Worm (Caenorhabditis elegans): ENCODE measurements around the gene Y1B5A.1.

Gene Y1B5A.1

DNA sequence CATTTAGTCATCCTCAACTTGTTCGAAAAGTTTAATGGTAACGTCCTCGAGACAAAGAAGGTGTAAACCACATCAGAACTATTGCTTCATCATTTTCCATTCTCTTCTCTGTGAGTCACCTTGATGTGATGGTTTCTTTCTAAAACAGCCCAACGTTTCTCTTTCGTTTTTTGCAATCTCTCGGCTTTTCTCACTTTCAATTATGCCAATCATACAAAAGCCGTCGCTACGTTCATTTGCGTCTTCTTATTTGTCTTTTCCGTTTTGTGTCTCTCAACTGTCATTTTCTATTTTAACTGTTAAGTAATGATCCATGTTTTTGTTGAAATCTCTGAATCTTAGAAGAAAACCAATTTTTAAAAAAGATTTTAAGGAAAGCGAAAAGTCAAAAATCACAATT lies 27.8 kb upstream of the Y1B5A.1 start, which contains the start of gene B0403.5:
TSS of gene B0403.5 (plus strand) at position 368 of the 400 bp plus-strand sequence.
- TF ChIP-seq nhr-41 (GFP tag; IDR thresholded peaks at IDR 0.05) (no peak), hlh-11 (tag; optimal IDR thresholded peaks at IDR 0.05) (no peak), fkh-10 (GFP tag; optimal IDR thresholded peaks at IDR 0.05) (no peak), nhr-42 (GFP tag; IDR thresholded peaks at IDR 0.05) (no peak), mep-1 (tag; optimal IDR thresholded peaks at IDR 0.05) (no peak), snpc-1.2 (GFP tag; IDR thresholded peaks at IDR 0.05) (no peak), nhr-77 (tag; optimal IDR thresholded peaks at IDR 0.05) (no peak), nhr-10 (tag; optimal IDR thresholded peaks at IDR 0.05) (no peak), saeg-2 (GFP tag; IDR thresholded peaks at IDR 0.05) (no peak), ama-1 (optimal IDR thresholded peaks at IDR 0.05) (no peak), pqm-1 (tag; optimal IDR thresholded peaks at IDR 0.05) (no peak), zfp-3 (GFP tag; conservative IDR thresholded peaks at IDR 0.05) (no peak), nhr-237 (tag; optimal IDR thresholded peaks at IDR 0.05) (no peak), spr-1 (tag; optimal IDR thresholded peaks at IDR 0.05) (no peak)

DNA sequence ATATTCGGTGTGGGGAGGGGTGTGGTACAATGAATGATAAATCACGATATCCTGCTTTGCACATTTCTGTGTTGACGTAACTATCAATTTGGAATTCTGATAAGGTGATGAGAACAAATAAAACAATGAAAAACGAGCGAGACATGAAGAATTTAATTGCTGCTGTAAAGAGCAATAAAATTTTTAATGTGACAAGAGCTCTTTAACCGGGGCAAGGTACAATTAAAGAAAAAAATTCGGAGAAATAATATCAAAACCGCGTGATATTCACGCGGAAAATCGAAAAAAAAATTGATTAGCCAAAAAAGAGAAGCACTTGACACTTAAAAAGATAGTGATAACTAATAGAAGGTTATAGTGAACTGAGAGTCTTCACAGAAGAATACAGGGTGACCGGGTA lies 23.9 kb upstream of the Y1B5A.1 start:
- no peak for TF ChIP-seq duxl-1 (tag; optimal IDR thresholded peaks at IDR 0.05; ENCODE audit: poor library complexity)
- TF ChIP-seq ceh-20 (GFP tag; IDR thresholded peaks at IDR 0.05) = peak; percentile 23; the same call in 1 of the 2 replicates
- no peak for TF ChIP-seq mep-1 (tag; optimal IDR thresholded peaks at IDR 0.05)
- peak; percentile 99 for TF ChIP-seq php-3 (GFP tag; IDR thresholded peaks at IDR 0.05)
- TF ChIP-seq tra-1 (GFP tag; IDR thresholded peaks at IDR 0.05) = 0 out of 2 replicates have a peak, but pooled peaks have one; percentile 26
- TF ChIP-seq snpc-4 (tag; optimal IDR thresholded peaks at IDR 0.05) = no peak
- TF ChIP-seq unc-130 (GFP tag; optimal IDR thresholded peaks at IDR 0.05) = no peak
- TF ChIP-seq dmd-6 (GFP tag; IDR thresholded peaks at IDR 0.05) = peak; percentile 54
- peak; percentile 49 for TF ChIP-seq hlh-11 (tag; optimal IDR thresholded peaks at IDR 0.05)
- TF ChIP-seq dve-1 (tag; optimal IDR thresholded peaks at IDR 0.05; ENCODE audit: insufficient read depth) = peak; percentile 52
- TF ChIP-seq lin-13 (GFP tag; optimal IDR thresholded peaks at IDR 0.05) = no peak

DNA sequence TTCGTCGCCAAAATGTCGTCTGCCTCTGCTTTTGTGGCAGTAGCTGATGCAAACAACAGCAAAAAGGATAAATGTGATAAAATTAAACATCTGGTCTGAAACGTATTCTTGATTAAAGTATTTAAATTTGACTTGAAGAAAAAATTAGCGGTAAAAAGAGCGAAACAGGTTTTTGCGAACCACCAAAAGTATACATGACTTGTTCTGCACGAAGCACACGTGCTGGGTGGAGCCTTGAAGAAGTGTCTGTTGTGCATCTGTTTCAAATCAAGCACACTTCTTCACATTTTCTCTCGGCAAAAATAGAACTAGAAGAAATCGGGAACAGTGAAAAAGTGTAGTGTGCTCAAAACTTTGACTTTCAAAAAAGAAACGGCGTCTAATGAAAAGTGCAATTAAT lies 21.9 kb upstream of the Y1B5A.1 start, which contains the start of gene B0403.3:
TSS of gene B0403.3 (minus strand) at position 101 of the 400 bp plus-strand sequence.
- TF ChIP-seq F44E2.7 (GFP tag; IDR thresholded peaks at IDR 0.05) (no peak), hmg-1.1 (GFP tag; IDR thresholded peaks at IDR 0.05) (no peak), lsy-2 (tag; optimal IDR thresholded peaks at IDR 0.05) (no peak), nhr-41 (GFP tag; IDR thresholded peaks at IDR 0.05) (no peak), ZK546.5 (tag; optimal IDR thresholded peaks at IDR 0.05) (no peak), F26F4.8 (GFP tag; conservative IDR thresholded peaks at IDR 0.05) (no peak), mep-1 (tag; optimal IDR thresholded peaks at IDR 0.05) (no peak), T26A8.4 (GFP tag; IDR thresholded peaks at IDR 0.05) (no peak), mdt-29 (GFP tag; IDR thresholded peaks at IDR 0.05) (no peak), mxl-3 (GFP tag; optimal IDR thresholded peaks at IDR 0.05) (no peak), set-16 (GFP tag; IDR thresholded peaks at IDR 0.05) (no peak), lin-39 (tag; optimal IDR thresholded peaks at IDR 0.05) (no peak), aly-2 (tag; optimal IDR thresholded peaks at IDR 0.05) (no peak), ctbp-1 (GFP tag; IDR thresholded peaks at IDR 0.05) (no peak), mes-2 (tag; optimal IDR thresholded peaks at IDR 0.05; ENCODE audit: poor library complexity, severe bottlenecking) (no peak), dmd-9 (GFP tag; IDR thresholded peaks at IDR 0.05) (no peak)

ce11 chrX:7066003-7066402 lies 19.2 kb upstream of the Y1B5A.1 start:
- no peak for TF ChIP-seq egl-27 (tag; optimal IDR thresholded peaks at IDR 0.05)
- no peak for TF ChIP-seq zag-1 (tag; optimal IDR thresholded peaks at IDR 0.05)
- no peak for TF ChIP-seq nhr-6 (tag; optimal IDR thresholded peaks at IDR 0.05)
- peak in 1 of 2 experiments; percentile 51 for TF ChIP-seq lsy-2 (tag; optimal IDR thresholded peaks at IDR 0.05)
- no peak for TF ChIP-seq nhr-11 (tag; optimal IDR thresholded peaks at IDR 0.05)
- peak; percentile 9 for TF ChIP-seq nhr-102 (tag; optimal IDR thresholded peaks at IDR 0.05)
- TF ChIP-seq mep-1 (tag; optimal IDR thresholded peaks at IDR 0.05) = peak; percentile 8
- no peak for TF ChIP-seq F26F4.8 (GFP tag; conservative IDR thresholded peaks at IDR 0.05)
- peak; percentile 9 for TF ChIP-seq dve-1 (tag; optimal IDR thresholded peaks at IDR 0.05; ENCODE audit: insufficient read depth)
- no peak for TF ChIP-seq nhr-41 (GFP tag; IDR thresholded peaks at IDR 0.05)
- no peak for TF ChIP-seq pqm-1 (tag; optimal IDR thresholded peaks at IDR 0.05)
- TF ChIP-seq sdz-12 (GFP tag; optimal IDR thresholded peaks at IDR 0.05) = no peak
- TF ChIP-seq T26A8.4 (GFP tag; IDR thresholded peaks at IDR 0.05) = peak; percentile 41; the same call in 1 of the 2 replicates
- peak in 1 of 2 experiments; percentile 29 for TF ChIP-seq unc-62 (GFP tag; optimal IDR thresholded peaks at IDR 0.05 in 1 of 2)
- TF ChIP-seq unc-62 (tag; optimal IDR thresholded peaks at IDR 0.05) = no peak
- TF ChIP-seq unc-130 (GFP tag; optimal IDR thresholded peaks at IDR 0.05) = no peak
- TF ChIP-seq lin-39 (tag; optimal IDR thresholded peaks at IDR 0.05) = no peak
- no peak for TF ChIP-seq dmd-8 (GFP tag; IDR thresholded peaks at IDR 0.05)
- TF ChIP-seq php-3 (GFP tag; IDR thresholded peaks at IDR 0.05) = no peak
- peak; percentile 40 for TF ChIP-seq aha-1 (tag)
